Fruit fly (Drosophila melanogaster): ENCODE measurements around the gene CG31251.
A peak's percentile ranks its signal among the peaks of the same experiment; 100 is the strongest.

CG31251 gene

DNA sequence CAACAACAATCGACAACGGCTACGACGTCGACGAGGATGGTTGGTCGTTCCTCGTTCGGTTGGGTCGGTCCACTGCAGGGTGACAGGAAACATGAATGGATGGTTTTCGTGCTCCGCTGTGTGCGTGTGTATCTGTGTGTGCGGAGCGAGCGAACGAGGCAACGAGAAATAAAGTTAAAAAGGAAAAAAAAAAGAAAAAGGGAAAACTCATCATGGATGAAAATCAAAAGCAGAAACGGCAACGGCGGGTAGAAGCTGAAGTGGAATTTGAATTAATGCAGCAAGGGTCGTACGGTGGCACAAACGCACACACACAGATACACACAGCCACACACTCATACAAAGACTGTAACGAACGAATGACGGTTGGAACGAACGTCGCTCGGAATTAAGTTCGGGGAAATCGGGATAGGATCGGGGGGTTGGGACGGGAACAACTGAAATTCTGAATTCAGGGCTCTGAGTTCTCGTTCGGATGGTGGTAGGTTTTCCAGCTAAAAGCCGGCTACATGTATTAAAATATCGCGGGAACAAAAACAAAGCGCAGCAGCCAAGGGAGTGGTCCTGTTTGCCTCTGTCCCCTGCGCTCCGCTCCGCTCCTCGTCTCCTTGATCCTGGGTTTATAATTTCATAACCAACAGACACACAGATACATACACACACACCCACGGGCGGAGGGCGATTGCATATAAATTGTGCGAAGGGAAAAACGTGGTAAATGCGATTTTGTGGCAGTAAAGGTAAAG is 26.4 kb upstream of the CG31251 start (continued):
- no peak for TF ChIP-seq ab (GFP tag; optimal IDR thresholded peaks at IDR 0.05)
- TF ChIP-seq CG17385 (GFP tag; optimal IDR thresholded peaks at IDR 0.05), result no peak
- no peak for TF ChIP-seq Meics (GFP tag; optimal IDR thresholded peaks at IDR 0.05)
- TF ChIP-seq C15 (GFP tag; IDR thresholded peaks at IDR 0.05), result no peak
- no peak for TF ChIP-seq ERR (GFP tag; optimal IDR thresholded peaks at IDR 0.05)
- peak; percentile 82 for TF ChIP-seq pfk (GFP tag; optimal IDR thresholded peaks at IDR 0.05)
- TF ChIP-seq ftz-f1 (GFP tag; optimal IDR thresholded peaks at IDR 0.05), result no peak
- no peak for TF ChIP-seq Six4 (GFP tag; optimal IDR thresholded peaks at IDR 0.05)
- TF ChIP-seq crc (GFP tag; optimal IDR thresholded peaks at IDR 0.05), result no peak
- no peak for TF ChIP-seq fd102C (GFP tag; optimal IDR thresholded peaks at IDR 0.05)
- TF ChIP-seq D19B (GFP tag; optimal IDR thresholded peaks at IDR 0.05), result no peak
- no peak for TF ChIP-seq zen (tag; optimal IDR thresholded peaks at IDR 0.05)
- TF ChIP-seq bowl (GFP tag; IDR thresholded peaks at IDR 0.05), result no peak
- no peak for TF ChIP-seq psq (GFP tag; optimal IDR thresholded peaks at IDR 0.05)
- TF ChIP-seq NC2β (GFP tag; optimal IDR thresholded peaks at IDR 0.05), result no peak
- peak; percentile 42 for TF ChIP-seq CG13894 (tag; optimal IDR thresholded peaks at IDR 0.05)
- peak in 1 of 2 experiments; percentile 63 for TF ChIP-seq tll (GFP tag; optimal IDR thresholded peaks at IDR 0.05)
- no peak for TF ChIP-seq p53 (GFP tag; optimal IDR thresholded peaks at IDR 0.05)
- TF ChIP-seq HLH54F (GFP tag; optimal IDR thresholded peaks at IDR 0.05), result no peak
- no peak for TF ChIP-seq chn (GFP tag; optimal IDR thresholded peaks at IDR 0.05)
- peak; percentile 24; the same call in 1 of the 3 replicates for TF ChIP-seq ci (GFP tag; IDR thresholded peaks at IDR 0.05)
- no peak for TF ChIP-seq CG12942 (GFP tag; optimal IDR thresholded peaks at IDR 0.05)
- no peak for TF ChIP-seq CG7271 (tag; optimal IDR thresholded peaks at IDR 0.05)
- no peak for TF ChIP-seq hth (optimal IDR thresholded peaks at IDR 0.05)
- TF ChIP-seq Sry-δ (GFP tag; optimal IDR thresholded peaks at IDR 0.05), result no peak
- TF ChIP-seq lov (optimal IDR thresholded peaks at IDR 0.05), result no peak
- 0 out of 3 replicates have a peak, but pooled peaks have one; percentile 62 for TF ChIP-seq lov (GFP tag; IDR thresholded peaks at IDR 0.05)
- no peak for TF ChIP-seq CrebB (tag; optimal IDR thresholded peaks at IDR 0.05)
- TF ChIP-seq tgo (GFP tag; IDR thresholded peaks at IDR 0.05), result no peak
- TF ChIP-seq grau (tag; optimal IDR thresholded peaks at IDR 0.05), result no peak
- no peak for TF ChIP-seq lola (GFP tag; optimal IDR thresholded peaks at IDR 0.05)
- TF ChIP-seq CG11085 (GFP tag; IDR thresholded peaks at IDR 0.05), result no peak
- TF ChIP-seq CG1529 (GFP tag; optimal IDR thresholded peaks at IDR 0.05), result no peak
- peak; percentile 18 for TF ChIP-seq CG7745 (tag; optimal IDR thresholded peaks at IDR 0.05)
- no peak for TF ChIP-seq CG16779 (GFP tag; IDR thresholded peaks at IDR 0.05)
- no peak for TF ChIP-seq z (GFP tag; IDR thresholded peaks at IDR 0.05)
- no peak for TF ChIP-seq CG6765 (GFP tag; optimal IDR thresholded peaks at IDR 0.05)
- TF ChIP-seq nerfin-2 (GFP tag; IDR thresholded peaks at IDR 0.05; ENCODE audit: partially characterized antibody), result no peak
- TF ChIP-seq CG16863 (GFP tag; optimal IDR thresholded peaks at IDR 0.05), result no peak
- TF ChIP-seq Antp (GFP tag; optimal IDR thresholded peaks at IDR 0.05), result no peak
- TF ChIP-seq abd-A (tag; optimal IDR thresholded peaks at IDR 0.05), result peak; percentile 89
- TF ChIP-seq sd (tag; optimal IDR thresholded peaks at IDR 0.05), result peak; percentile 26
- TF ChIP-seq MTF-1 (GFP tag; optimal IDR thresholded peaks at IDR 0.05; ENCODE audit: borderline replicate concordance), result no peak
- 0 out of 3 replicates have a peak, but pooled peaks have one; percentile 17 for TF ChIP-seq CG2199 (GFP tag; IDR thresholded peaks at IDR 0.05)
- TF ChIP-seq Ssrp (tag; optimal IDR thresholded peaks at IDR 0.05), result no peak
- no peak for TF ChIP-seq CG2875 (GFP tag; optimal IDR thresholded peaks at IDR 0.05)
- no peak for TF ChIP-seq CG8089 (GFP tag; optimal IDR thresholded peaks at IDR 0.05)
- TF ChIP-seq NfI (GFP tag; optimal IDR thresholded peaks at IDR 0.05), result no peak
- no peak for TF ChIP-seq CG9932 (GFP tag; IDR thresholded peaks at IDR 0.05)
- TF ChIP-seq CG1602 (GFP tag; optimal IDR thresholded peaks at IDR 0.05), result no peak
